Fruit fly (Drosophila melanogaster) whole organism, embryonic: ENCODE data around the gene Slip1.

Source experiments
- Adf1 ChIP-seq: fragments of 200-800 bp; sonication (Bioruptor generic); IDR thresholded peaks from 2 replicates; pipeline ENCODE4 v1.3.6; 2022; ENCODE audit warnings: missing biosample characterization, missing genetic modification characterization
- Atf-2 ChIP-seq: fragments of 200-800 bp; sonication (Bioruptor generic); optimal IDR thresholded peaks from 2 replicates; lab custom pipeline; 2016; ENCODE audit warnings: missing biosample characterization, missing genetic modification characterization
- CG10267 ChIP-seq: fragments of 200-800 bp; sonication (Bioruptor generic); optimal IDR thresholded peaks from 2 replicates; lab custom pipeline; 2018; ENCODE audit warnings: missing biosample characterization, mild to moderate bottlenecking, missing genetic modification characterization, moderate library complexity
- CG10979 ChIP-seq: fragments of 200-800 bp; sonication (Bioruptor generic); optimal IDR thresholded peaks from 2 replicates; lab custom pipeline; 2018; ENCODE audit warnings: missing biosample characterization, mild to moderate bottlenecking, missing genetic modification characterization, moderate library complexity
- CG11093 ChIP-seq: fragments of 200-800 bp; sonication (Bioruptor generic); IDR thresholded peaks from 3 replicates; pipeline ENCODE4 v1.3.6; 2022; ENCODE audit warnings: missing biosample characterization, missing genetic modification characterization
- CG12299 ChIP-seq: fragments of 200-800 bp; sonication (Bioruptor generic); optimal IDR thresholded peaks from 2 replicates; lab custom pipeline; 2018; ENCODE audit warnings: missing biosample characterization, mild to moderate bottlenecking, missing genetic modification characterization
- CG1233 ChIP-seq: fragments of 200-800 bp; sonication (Bioruptor generic); optimal IDR thresholded peaks from 4 replicates; lab custom pipeline; 2018; ENCODE audit warnings: missing biosample characterization, mild to moderate bottlenecking, missing genetic modification characterization
- CG12942 ChIP-seq: fragments of 200-800 bp; sonication (Bioruptor generic); optimal IDR thresholded peaks from 3 replicates; lab custom pipeline; 2016; ENCODE audit warnings: missing biosample characterization, missing genetic modification characterization
- CG15073 ChIP-seq: fragments of 200-800 bp; sonication (Bioruptor generic); optimal IDR thresholded peaks from 2 replicates; lab custom pipeline; 2016; ENCODE audit warnings: missing biosample characterization, missing genetic modification characterization
- CG15601 ChIP-seq: fragments of 200-800 bp; sonication (Bioruptor generic); optimal IDR thresholded peaks from 3 replicates; lab custom pipeline; 2019; ENCODE audit warnings: missing biosample characterization, mild to moderate bottlenecking, missing genetic modification characterization, moderate library complexity
- CG16863 ChIP-seq: fragments of 200-800 bp; sonication (Bioruptor generic); optimal IDR thresholded peaks from 3 replicates; lab custom pipeline; 2016; ENCODE audit warnings: missing biosample characterization, missing genetic modification characterization
- CG17328 ChIP-seq: fragments of 200-800 bp; sonication (Bioruptor generic); IDR thresholded peaks from 2 replicates; pipeline ENCODE4 v1.3.6; 2022; ENCODE audit warnings: missing biosample characterization, missing genetic modification characterization
- CG17385 ChIP-seq: fragments of 200-800 bp; sonication (Bioruptor generic); optimal IDR thresholded peaks from 3 replicates; lab custom pipeline; 2018; ENCODE audit warnings: missing biosample characterization, mild to moderate bottlenecking, missing genetic modification characterization
- CG31388 ChIP-seq: fragments of 200-800 bp; sonication (Bioruptor generic); optimal IDR thresholded peaks from 2 replicates; lab custom pipeline; 2016; ENCODE audit warnings: missing biosample characterization, missing genetic modification characterization
- CG32772 ChIP-seq: fragments of 200-800 bp; sonication (Bioruptor generic); IDR thresholded peaks from 2 replicates; pipeline ENCODE4 v1.3.6; 2022; ENCODE audit warnings: missing biosample characterization, missing genetic modification characterization
- CG3407 ChIP-seq: fragments of 200-800 bp; sonication (Bioruptor generic); optimal IDR thresholded peaks from 2 replicates; lab custom pipeline; 2018; ENCODE audit warnings: missing biosample characterization, mild to moderate bottlenecking, missing genetic modification characterization
- CG7372 ChIP-seq: fragments of 200-800 bp; sonication (Bioruptor generic); IDR thresholded peaks from 2 replicates; pipeline ENCODE4 v1.3.6; 2022; ENCODE audit warnings: missing biosample characterization, missing genetic modification characterization
- CG7556 ChIP-seq: fragments of 200-800 bp; sonication (Bioruptor generic); optimal IDR thresholded peaks from 2 replicates; lab custom pipeline; 2017; ENCODE audit warnings: missing biosample characterization, mild to moderate bottlenecking, missing genetic modification characterization
- CG7786 ChIP-seq: fragments of 200-800 bp; sonication (Bioruptor generic); optimal IDR thresholded peaks from 2 replicates; lab custom pipeline; 2016; ENCODE audit warnings: missing biosample characterization, missing genetic modification characterization
- CG7987 ChIP-seq: fragments of 200-800 bp; sonication (Bioruptor generic); optimal IDR thresholded peaks from 2 replicates; lab custom pipeline; 2018; ENCODE audit warnings: missing biosample characterization, mild to moderate bottlenecking, missing genetic modification characterization, moderate library complexity
- CG9437 ChIP-seq: fragments of 200-800 bp; sonication (Bioruptor generic); optimal IDR thresholded peaks from 2 replicates; lab custom pipeline; 2018; ENCODE audit warnings: missing biosample characterization, mild to moderate bottlenecking, missing genetic modification characterization
- CHES-1-like ChIP-seq: fragments of 200-800 bp; sonication (Bioruptor generic); optimal IDR thresholded peaks from 2 replicates; lab custom pipeline; 2016; ENCODE audit warnings: missing biosample characterization, missing genetic modification characterization
- Deaf1 ChIP-seq: fragments of 200-800 bp; optimal IDR thresholded peaks from 3 replicates; lab custom pipeline; 2019; ENCODE audit warnings: missing biosample characterization, mild to moderate bottlenecking, missing genetic modification characterization, moderate library complexity
- Doc2 ChIP-seq: fragments of 200-800 bp; sonication (Bioruptor generic); IDR thresholded peaks from 2 replicates; pipeline ENCODE4 v1.3.6; 2022; ENCODE audit warnings: missing biosample characterization, missing genetic modification characterization
- Hmr ChIP-seq: fragments of 200-800 bp; sonication (Bioruptor generic); optimal IDR thresholded peaks from 3 replicates; lab custom pipeline; 2017; ENCODE audit warnings: mild to moderate bottlenecking, missing biosample characterization, missing genetic modification reagents, missing genetic modification characterization
- Hmx ChIP-seq: fragments of 200-800 bp; sonication (Bioruptor generic); optimal IDR thresholded peaks from 2 replicates; lab custom pipeline; 2016; ENCODE audit warnings: missing biosample characterization, missing genetic modification characterization
- Hr39 ChIP-seq: fragments of >200 bp; optimal IDR thresholded peaks from 2 replicates; lab custom pipeline; 2017
- Max ChIP-seq: fragments of 200-800 bp; sonication (Bioruptor generic); optimal IDR thresholded peaks from 2 replicates; lab custom pipeline; 2016; ENCODE audit warnings: missing biosample characterization, mild to moderate bottlenecking, missing genetic modification characterization
- Myb ChIP-seq: fragments of 200-800 bp; sonication (Bioruptor generic); optimal IDR thresholded peaks from 2 replicates; lab custom pipeline; 2016; ENCODE audit warnings: missing biosample characterization, missing genetic modification characterization
- Optix ChIP-seq: fragments of 200-800 bp; sonication (Bioruptor generic); IDR thresholded peaks from 3 replicates; pipeline ENCODE4 v1.3.6; 2022; ENCODE audit warnings: missing biosample characterization, missing genetic modification characterization
- Pdp1 ChIP-seq, 2 experiments: fragments of 200-800 bp; sonication (Bioruptor generic); optimal IDR thresholded peaks; 3 replicates each; lab custom pipeline; 2016; ENCODE audit warnings: missing biosample characterization in 2 of 2, missing genetic modification characterization in 2 of 2, mild to moderate bottlenecking in 1 of 2, moderate library complexity in 1 of 2
- Spps ChIP-seq: fragments of 200-800 bp; sonication (Bioruptor generic); optimal IDR thresholded peaks from 2 replicates; lab custom pipeline; 2018; ENCODE audit warnings: missing biosample characterization, mild to moderate bottlenecking, missing genetic modification characterization
- abd-A ChIP-seq: fragments of 200-800 bp; sonication (Bioruptor generic); optimal IDR thresholded peaks from 3 replicates; lab custom pipeline; 2019; ENCODE audit warnings: missing biosample characterization, mild to moderate bottlenecking, missing genetic modification characterization, moderate library complexity
- aop ChIP-seq: fragments of 200-800 bp; sonication (Bioruptor generic); IDR thresholded peaks from 2 replicates; pipeline ENCODE4 v1.3.6; 2022; ENCODE audit warnings: missing biosample characterization, missing genetic modification characterization
- bbx ChIP-seq: fragments of 200-800 bp; sonication (Bioruptor generic); IDR thresholded peaks from 2 replicates; pipeline ENCODE4 v1.3.6; 2022; ENCODE audit warnings: missing biosample characterization, missing genetic modification characterization; ENCODE audit not compliant: partially characterized antibody
- bowl ChIP-seq: fragments of 200-800 bp; sonication (Bioruptor generic); IDR thresholded peaks from 2 replicates; pipeline ENCODE4 v1.3.6; 2022; ENCODE audit warnings: missing biosample characterization, missing genetic modification characterization
- chinmo ChIP-seq: fragments of 200-800 bp; sonication (Bioruptor generic); IDR thresholded peaks from 4 replicates; pipeline ENCODE4 v1.3.6; 2022; ENCODE audit warnings: missing biosample characterization, missing genetic modification characterization; ENCODE audit not compliant: partially characterized antibody
- ftz-f1 ChIP-seq: fragments of 200-800 bp; sonication (Bioruptor generic); optimal IDR thresholded peaks from 2 replicates; lab custom pipeline; 2016; ENCODE audit warnings: missing biosample characterization, missing genetic modification characterization
- gt ChIP-seq: fragments of 200-800 bp; sonication (Bioruptor generic); IDR thresholded peaks from 2 replicates; pipeline ENCODE4 v1.3.6; 2022; ENCODE audit warnings: missing biosample characterization, missing genetic modification characterization
- insv ChIP-seq, 2 experiments: fragments of 200-800 bp; sonication (Bioruptor generic); optimal IDR thresholded peaks; 3 replicates each; lab custom pipeline; 2016 to 2018; ENCODE audit warnings: missing biosample characterization in 2 of 2, missing genetic modification characterization in 2 of 2
- inv ChIP-seq: fragments of 200-800 bp; sonication (Bioruptor generic); IDR thresholded peaks from 2 replicates; pipeline ENCODE4 v1.3.6; 2022; ENCODE audit warnings: missing biosample characterization, missing genetic modification characterization; ENCODE audit not compliant: partially characterized antibody
- kah ChIP-seq: fragments of 200-800 bp; sonication (Bioruptor generic); optimal IDR thresholded peaks from 2 replicates; lab custom pipeline; 2018; ENCODE audit warnings: missing biosample characterization, mild to moderate bottlenecking, missing genetic modification characterization
- kni ChIP-seq: fragments of 200-800 bp; sonication (Bioruptor generic); optimal IDR thresholded peaks from 3 replicates; lab custom pipeline; 2017; ENCODE audit warnings: mild to moderate bottlenecking, missing biosample characterization, missing genetic modification reagents, missing genetic modification characterization
- lbe ChIP-seq: fragments of 200-800 bp; sonication (Bioruptor generic); optimal IDR thresholded peaks from 2 replicates; lab custom pipeline; 2016; ENCODE audit warnings: missing biosample characterization, mild to moderate bottlenecking, missing genetic modification characterization
- mld ChIP-seq: fragments of 200-800 bp; sonication (Bioruptor generic); IDR thresholded peaks from 3 replicates; pipeline ENCODE4 v1.3.6; 2022; ENCODE audit warnings: missing biosample characterization, missing genetic modification characterization; ENCODE audit not compliant: partially characterized antibody
- org-1 ChIP-seq: fragments of 200-800 bp; sonication (Bioruptor generic); optimal IDR thresholded peaks from 2 replicates; lab custom pipeline; 2017; ENCODE audit warnings: missing biosample characterization, missing genetic modification characterization
- scrt ChIP-seq: fragments of 200-800 bp; sonication (Bioruptor generic); optimal IDR thresholded peaks from 2 replicates; lab custom pipeline; 2018; ENCODE audit warnings: missing biosample characterization, mild to moderate bottlenecking, missing genetic modification characterization, moderate library complexity
- tna ChIP-seq: fragments of 200-800 bp; sonication (Bioruptor generic); IDR thresholded peaks from 2 replicates; pipeline ENCODE4 v1.3.6; 2022; ENCODE audit warnings: missing biosample characterization, missing genetic modification characterization; ENCODE audit not compliant: partially characterized antibody
- trh ChIP-seq: fragments of 200-800 bp; sonication (Bioruptor generic); optimal IDR thresholded peaks from 2 replicates; lab custom pipeline; 2016; ENCODE audit warnings: missing biosample characterization, missing genetic modification characterization
- zen2 ChIP-seq: fragments of 200-800 bp; sonication (Bioruptor generic); IDR thresholded peaks from 3 replicates; pipeline ENCODE4 v1.3.6; 2022; ENCODE audit warnings: missing biosample characterization, missing genetic modification characterization; ENCODE audit not compliant: partially characterized antibody

The Slip1 gene

DNA sequence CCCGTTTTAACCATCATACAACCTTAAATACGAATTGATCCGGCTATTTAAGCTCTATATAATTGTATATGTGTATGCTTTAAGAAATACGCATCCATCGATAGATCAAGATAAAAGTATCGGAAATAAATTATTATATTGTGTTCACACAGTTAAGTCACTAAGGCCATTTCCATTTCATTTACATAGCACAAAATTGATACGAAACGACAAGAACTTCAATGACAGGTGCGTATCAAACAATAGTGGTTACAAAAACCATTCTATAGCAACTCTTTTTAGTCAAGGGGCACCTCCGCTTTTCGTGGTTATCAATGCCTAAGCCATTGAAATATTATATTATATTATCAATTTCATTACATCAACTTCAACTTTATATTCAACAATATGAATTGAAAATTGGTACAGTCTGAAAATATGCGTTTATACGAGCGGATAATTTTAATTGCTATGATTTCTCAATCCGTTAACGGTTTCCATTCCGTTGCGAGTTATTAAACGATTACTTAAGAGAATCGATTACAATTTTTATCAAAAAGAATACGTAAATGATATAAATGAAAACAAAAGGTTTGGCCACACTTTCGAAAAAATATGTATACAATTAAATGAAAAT, at the start of gene Slip1, which contains the start of gene CG46466 (continued):
- TF ChIP-seq insv (GFP tag; optimal IDR thresholded peaks at IDR 0.05; lab: Kevin White, UChicago): no peak
- no peak for TF ChIP-seq org-1
- TF ChIP-seq Spps (tag; lab: Kevin White, UChicago): no peak
- no peak for TF ChIP-seq scrt (GFP tag; lab: Kevin White, UChicago)
- TF ChIP-seq CG15601 (tag; lab: Kevin White, UChicago): no peak
- TF ChIP-seq chinmo (GFP tag; lab: Robert Waterston, UW): no peak
- TF ChIP-seq abd-A (tag; lab: Kevin White, UChicago): no peak
- TF ChIP-seq CHES-1-like (GFP tag; lab: Kevin White, UChicago): no peak
- no peak for TF ChIP-seq CG12299 (tag; lab: Kevin White, UChicago)
- no peak for TF ChIP-seq Doc2 (GFP tag; lab: Robert Waterston, UW)
- peak; percentile 24; the same call in 1 of the 2 replicates for TF ChIP-seq inv (GFP tag; lab: Robert Waterston, UW)
- TF ChIP-seq Deaf1: no peak
- no peak for TF ChIP-seq CG7987
- TF ChIP-seq tna (GFP tag; lab: Robert Waterston, UW): no peak
- no peak for TF ChIP-seq Hr39 (lab: Kevin White, UChicago)
- no peak for TF ChIP-seq Hmx (GFP tag; lab: Kevin White, UChicago)
- no peak for TF ChIP-seq lbe (GFP tag; lab: Kevin White, UChicago)
- TF ChIP-seq CG15073 (GFP tag; lab: Kevin White, UChicago): no peak
- no peak for TF ChIP-seq bowl
- no peak for TF ChIP-seq trh (GFP tag; lab: Kevin White, UChicago)
- no peak for TF ChIP-seq mld (GFP tag; lab: Robert Waterston, UW)
- TF ChIP-seq aop: no peak
- TF ChIP-seq CG3407 (GFP tag; lab: Kevin White, UChicago): no peak
- peak; percentile 25 for TF ChIP-seq CG10267 (tag; lab: Kevin White, UChicago)
- peak; percentile 93 for TF ChIP-seq CG9437
- TF ChIP-seq CG32772 (GFP tag; lab: Robert Waterston, UW): no peak
- TF ChIP-seq kah: no peak
- no peak for TF ChIP-seq CG7556 (GFP tag; lab: Kevin White, UChicago)
- TF ChIP-seq Max (GFP tag; lab: Kevin White, UChicago): no peak
- no peak for TF ChIP-seq Adf1 (GFP tag; lab: Robert Waterston, UW)
- TF ChIP-seq CG16863 (GFP tag; lab: Kevin White, UChicago): no peak
- TF ChIP-seq Atf-2 (GFP tag; lab: Kevin White, UChicago): no peak
- no peak for TF ChIP-seq CG31388 (GFP tag; lab: Kevin White, UChicago)
- no peak for TF ChIP-seq CG17328
- TF ChIP-seq Pdp1 (GFP tag; optimal IDR thresholded peaks at IDR 0.05; lab: Kevin White, UChicago): no peak
- TF ChIP-seq zen2 (GFP tag; lab: Robert Waterston, UW): no peak
- TF ChIP-seq Myb (GFP tag; lab: Kevin White, UChicago): no peak
- no peak for TF ChIP-seq CG1233 (GFP tag; lab: Kevin White, UChicago)
- TF ChIP-seq CG11093 (GFP tag; lab: Robert Waterston, UW): no peak
- TF ChIP-seq CG10979: no peak
- no peak for TF ChIP-seq Hmr (GFP tag; lab: Kevin White, UChicago)
- TF ChIP-seq CG7786 (GFP tag; lab: Kevin White, UChicago): no peak
- no peak for TF ChIP-seq bbx (GFP tag; lab: Robert Waterston, UW)
- no peak for TF ChIP-seq ftz-f1 (GFP tag; lab: Kevin White, UChicago)
- no peak for TF ChIP-seq CG17385 (GFP tag; lab: Kevin White, UChicago)
- TF ChIP-seq gt: no peak
- peak; percentile 6 for TF ChIP-seq CG12942 (GFP tag; lab: Kevin White, UChicago)
- no peak for TF ChIP-seq Optix (GFP tag; lab: Robert Waterston, UW)
- TF ChIP-seq kni (GFP tag; lab: Kevin White, UChicago): no peak
- no peak for TF ChIP-seq CG7372 (GFP tag; lab: Robert Waterston, UW)
